Worm (Caenorhabditis elegans): ENCODE measurements around the gene F39B3.7.

F39B3.7 gene

DNA sequence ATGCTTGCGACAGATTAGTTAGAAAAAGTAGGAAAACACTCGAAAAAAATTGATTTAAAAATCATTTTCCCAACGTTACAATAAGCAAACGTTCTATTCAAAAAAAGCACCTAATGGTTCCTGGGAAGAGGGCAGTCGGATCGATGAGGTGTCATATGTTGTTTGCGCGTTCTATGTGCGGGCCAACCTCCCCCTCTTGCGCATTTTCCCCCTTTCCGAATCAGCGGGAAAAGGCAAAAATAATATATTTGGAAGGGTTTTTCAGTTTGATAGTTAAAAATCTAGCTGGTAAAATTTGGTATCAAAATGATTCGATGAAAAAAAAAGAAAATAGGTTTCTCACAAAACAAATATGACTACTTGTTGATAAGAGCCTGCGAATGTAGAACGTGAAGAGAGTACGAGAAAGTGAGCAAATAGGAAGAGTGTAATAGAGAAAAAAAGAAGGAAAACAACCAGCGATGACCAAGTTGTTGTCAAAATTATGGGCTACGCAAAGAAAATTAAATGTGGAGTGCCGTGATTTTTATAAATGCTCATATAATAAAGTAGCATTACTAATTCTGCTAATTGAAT lies 43.2 kb upstream of the F39B3.7 start:
- TF ChIP-seq nhr-10 (tag; optimal IDR thresholded peaks at IDR 0.05) (no peak), crh-2 (tag; optimal IDR thresholded peaks at IDR 0.05) (peak; percentile 71), nhr-25 (tag; optimal IDR thresholded peaks at IDR 0.05) (peak; percentile 54), fos-1 (tag; optimal IDR thresholded peaks at IDR 0.05) (peak; percentile 59), unc-39 (tag; optimal IDR thresholded peaks at IDR 0.05) (no peak), sma-9 (GFP tag; optimal IDR thresholded peaks at IDR 0.05) (peak; percentile 19), sma-9 (tag; optimal IDR thresholded peaks at IDR 0.05) (no peak), ztf-11 (tag; optimal IDR thresholded peaks at IDR 0.05) (no peak), F13H6.1 (tag; optimal IDR thresholded peaks at IDR 0.05) (peak; percentile 35), lin-13 (GFP tag; optimal IDR thresholded peaks at IDR 0.05) (peak; percentile 62), lin-11 (tag; optimal IDR thresholded peaks at IDR 0.05) (peak; percentile 16), nhr-6 (tag; optimal IDR thresholded peaks at IDR 0.05) (no peak), C34F6.9 (tag; optimal IDR thresholded peaks at IDR 0.05) (peak; percentile 68), unc-55 (GFP tag; optimal IDR thresholded peaks at IDR 0.05) (peak; percentile 73), nhr-129 (tag; optimal IDR thresholded peaks at IDR 0.05) (peak; percentile 67), gmeb-1 (tag; optimal IDR thresholded peaks at IDR 0.05) (peak; percentile 0), ztf-4 (tag; optimal IDR thresholded peaks at IDR 0.05) (peak; percentile 10), lsy-2 (tag; optimal IDR thresholded peaks at IDR 0.05) (peak in 1 of 2 experiments; percentile 82), nhr-23 (tag; optimal IDR thresholded peaks at IDR 0.05) (no peak), mab-5 (tag; optimal IDR thresholded peaks at IDR 0.05) (peak; percentile 11)

DNA sequence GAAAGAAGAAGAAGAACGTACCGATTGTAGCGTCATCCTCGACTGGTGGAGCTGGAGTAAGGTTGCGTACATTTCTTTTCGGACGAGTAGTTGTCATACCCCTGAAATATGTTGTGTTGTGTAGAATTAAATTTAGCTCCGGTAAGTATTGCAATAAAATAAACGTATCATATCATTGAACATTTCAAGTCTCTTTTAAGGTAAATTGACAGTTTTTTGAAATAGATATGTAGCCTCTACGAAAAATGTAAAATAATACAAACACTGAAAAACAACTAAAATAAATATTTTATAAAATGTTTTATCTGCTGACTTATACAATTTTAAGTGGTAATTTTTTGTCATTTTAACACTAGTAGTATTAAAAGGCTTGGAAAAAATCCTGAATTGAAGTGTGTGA lies 42.7 kb upstream of the F39B3.7 start, which contains the start of gene C16H3.3:
Gene C16H3.3 (minus strand): TSS at position 101 of the 400 bp plus-strand sequence.
- TF ChIP-seq R02D3.7 (tag; optimal IDR thresholded peaks at IDR 0.05) (no peak), snpc-4 (tag; optimal IDR thresholded peaks at IDR 0.05) (no peak), skn-1 (tag; optimal IDR thresholded peaks at IDR 0.05) (no peak), zag-1 (tag; optimal IDR thresholded peaks at IDR 0.05) (no peak), dmd-4 (tag; optimal IDR thresholded peaks at IDR 0.05) (no peak), unc-39 (tag; optimal IDR thresholded peaks at IDR 0.05) (no peak), ZK546.5 (tag; optimal IDR thresholded peaks at IDR 0.05) (no peak), ama-1 (optimal IDR thresholded peaks at IDR 0.05) (no peak), nhr-25 (tag; optimal IDR thresholded peaks at IDR 0.05) (no peak)

DNA sequence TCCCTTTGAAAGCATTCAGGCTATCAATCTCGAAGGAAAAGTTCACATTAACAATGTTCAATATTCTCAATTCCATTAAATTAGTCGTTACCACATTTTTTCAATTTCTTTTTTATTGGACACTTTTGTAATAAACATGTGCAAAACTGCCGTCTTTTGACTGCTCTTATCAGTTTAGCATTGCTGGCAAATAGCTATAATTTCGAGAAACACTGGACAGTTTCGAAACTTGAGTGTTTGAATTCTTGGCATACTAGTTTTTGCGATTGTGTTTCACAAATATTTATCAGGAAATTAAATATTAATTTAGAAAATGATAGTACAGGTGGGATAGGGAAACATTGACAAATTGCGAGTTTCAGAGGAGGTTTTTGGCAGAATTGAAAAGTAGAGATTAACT lies 34.1 kb upstream of the F39B3.7 start:
- TF ChIP-seq unc-39 (tag; optimal IDR thresholded peaks at IDR 0.05) (no peak), ZK546.5 (tag; optimal IDR thresholded peaks at IDR 0.05) (no peak), snpc-4 (tag; optimal IDR thresholded peaks at IDR 0.05) (no peak), alr-1 (tag; optimal IDR thresholded peaks at IDR 0.05) (no peak), mbf-1 (tag; optimal IDR thresholded peaks at IDR 0.05) (no peak), ceh-16 (tag; optimal IDR thresholded peaks at IDR 0.05) (no peak), mdl-1 (tag; optimal IDR thresholded peaks at IDR 0.05) (no peak), sma-9 (GFP tag; optimal IDR thresholded peaks at IDR 0.05) (peak; percentile 41), sma-9 (tag; optimal IDR thresholded peaks at IDR 0.05) (no peak), zag-1 (tag; optimal IDR thresholded peaks at IDR 0.05) (no peak), unc-55 (GFP tag; optimal IDR thresholded peaks at IDR 0.05) (no peak), crh-2 (tag; optimal IDR thresholded peaks at IDR 0.05) (peak; percentile 22), nhr-10 (tag; optimal IDR thresholded peaks at IDR 0.05) (no peak), gmeb-1 (tag; optimal IDR thresholded peaks at IDR 0.05) (peak; percentile 17), ztf-11 (tag; optimal IDR thresholded peaks at IDR 0.05) (no peak), ama-1 (optimal IDR thresholded peaks at IDR 0.05) (no peak), unc-62 (GFP tag; optimal IDR thresholded peaks at IDR 0.05) (no peak), Y55F3AM.14 (GFP tag; optimal IDR thresholded peaks at IDR 0.05) (no peak), nhr-6 (tag; optimal IDR thresholded peaks at IDR 0.05) (no peak), fos-1 (tag; optimal IDR thresholded peaks at IDR 0.05) (peak; percentile 81), skn-1 (tag; optimal IDR thresholded peaks at IDR 0.05) (peak; percentile 0), ceh-82 (tag; optimal IDR thresholded peaks at IDR 0.05) (no peak), ztf-4 (tag; optimal IDR thresholded peaks at IDR 0.05) (no peak), sem-4 (tag; optimal IDR thresholded peaks at IDR 0.05) (no peak), lin-39 (tag; optimal IDR thresholded peaks at IDR 0.05) (no peak)

DNA sequence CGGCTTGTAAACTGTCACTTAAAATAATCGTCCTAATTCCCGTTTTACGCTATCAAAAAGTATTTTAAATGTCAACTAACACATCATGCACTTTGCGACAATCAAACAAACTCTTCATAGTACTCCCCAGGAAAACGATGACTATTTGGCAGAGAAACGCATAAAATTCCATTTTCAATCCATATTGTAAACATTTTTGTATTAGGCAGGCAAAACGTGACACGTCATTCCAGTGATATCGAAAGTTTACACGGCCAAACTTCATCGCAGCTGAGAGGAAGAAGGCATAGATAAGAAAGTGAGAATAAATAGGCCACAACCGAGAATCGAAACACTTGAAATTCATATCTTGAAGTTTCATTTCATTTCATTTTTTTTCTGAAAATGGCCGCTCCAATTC lies 32.9 kb upstream of the F39B3.7 start, which contains the start of gene lec-9:
Gene lec-9 (plus strand): TSS at position 349 of the 400 bp plus-strand sequence.
- TF ChIP-seq nhr-77 (tag; optimal IDR thresholded peaks at IDR 0.05) (no peak), skn-1 (tag; optimal IDR thresholded peaks at IDR 0.05) (peak; percentile 24), gmeb-1 (tag; optimal IDR thresholded peaks at IDR 0.05) (peak; percentile 36), sma-9 (GFP tag; optimal IDR thresholded peaks at IDR 0.05) (peak; percentile 79), sma-9 (tag; optimal IDR thresholded peaks at IDR 0.05) (no peak), sem-4 (tag; optimal IDR thresholded peaks at IDR 0.05) (no peak), fos-1 (tag; optimal IDR thresholded peaks at IDR 0.05) (peak; percentile 94), ceh-82 (tag; optimal IDR thresholded peaks at IDR 0.05) (no peak), Y55F3AM.14 (GFP tag; optimal IDR thresholded peaks at IDR 0.05) (no peak), alr-1 (tag; optimal IDR thresholded peaks at IDR 0.05) (no peak), F13H6.1 (tag; optimal IDR thresholded peaks at IDR 0.05) (peak; percentile 57), ama-1 (optimal IDR thresholded peaks at IDR 0.05) (no peak), crh-2 (tag; optimal IDR thresholded peaks at IDR 0.05) (peak; percentile 87)
